Fruit fly (Drosophila melanogaster): ENCODE data around the gene CG32643.

Gene CG32643

dm6 chrX:13023777-13024176 lies 39.5 kb downstream of the CG32643 start (continued):
- TF ChIP-seq trem (tag; optimal IDR thresholded peaks at IDR 0.05) (no peak), ase (GFP tag; IDR thresholded peaks at IDR 0.05) (no peak), NFAT (GFP tag; IDR thresholded peaks at IDR 0.05) (no peak), tio (GFP tag; optimal IDR thresholded peaks at IDR 0.05) (peak; percentile 2), CG6654 (GFP tag; optimal IDR thresholded peaks at IDR 0.05) (no peak), GATAe (GFP tag; conservative IDR thresholded peaks at IDR 0.05) (no peak), repo (GFP tag; optimal IDR thresholded peaks at IDR 0.05) (no peak), Dp (GFP tag; optimal IDR thresholded peaks at IDR 0.05) (no peak), CG17328 (GFP tag; IDR thresholded peaks at IDR 0.05) (no peak), caup (GFP tag; optimal IDR thresholded peaks at IDR 0.05; ENCODE audit: severe bottlenecking) (peak; percentile 20), ci (GFP tag; IDR thresholded peaks at IDR 0.05) (0 out of 3 replicates have a peak, but pooled peaks have one; percentile 30), exex (tag; optimal IDR thresholded peaks at IDR 0.05) (no peak), CG12071 (GFP tag; optimal IDR thresholded peaks at IDR 0.05) (peak; percentile 20), sna (GFP tag; IDR thresholded peaks at IDR 0.05; ENCODE audit: partially characterized antibody) (no peak), nom (GFP tag; optimal IDR thresholded peaks at IDR 0.05) (no peak), CG3163 (GFP tag; optimal IDR thresholded peaks at IDR 0.05) (no peak), CG14441 (GFP tag; IDR thresholded peaks at IDR 0.05) (0 out of 2 replicates have a peak, but pooled peaks have one; percentile 10), run (tag; optimal IDR thresholded peaks at IDR 0.05) (no peak), Abd-B (GFP tag; optimal IDR thresholded peaks at IDR 0.05) (peak; percentile 2), CG7745 (tag; optimal IDR thresholded peaks at IDR 0.05) (no peak), br (optimal IDR thresholded peaks at IDR 0.05) (no peak), Doc2 (GFP tag; IDR thresholded peaks at IDR 0.05) (no peak), CG4424 (GFP tag; optimal IDR thresholded peaks at IDR 0.05) (peak; percentile 10), CG2712 (tag; optimal IDR thresholded peaks at IDR 0.05) (no peak), fd96Cb (tag; optimal IDR thresholded peaks at IDR 0.05) (no peak), al (GFP tag; IDR thresholded peaks at IDR 0.05) (no peak), NC2α (GFP tag; optimal IDR thresholded peaks at IDR 0.05) (no peak), CG7963 (GFP tag; IDR thresholded peaks at IDR 0.05; ENCODE audit: partially characterized antibody) (no peak), Sox102F (GFP tag; optimal IDR thresholded peaks at IDR 0.05) (peak; percentile 35), CG1602 (GFP tag; optimal IDR thresholded peaks at IDR 0.05) (no peak), CG7987 (GFP tag; optimal IDR thresholded peaks at IDR 0.05) (no peak), lola (GFP tag; optimal IDR thresholded peaks at IDR 0.05) (no peak), CG17802 (tag; optimal IDR thresholded peaks at IDR 0.05) (no peak), CG4360 (GFP tag; IDR thresholded peaks at IDR 0.05) (no peak), Dip2 (GFP tag; IDR thresholded peaks at IDR 0.05) (no peak), h (optimal IDR thresholded peaks at IDR 0.05) (no peak), Gsc (GFP tag; IDR thresholded peaks at IDR 0.05) (no peak), CG16815 (GFP tag; optimal IDR thresholded peaks at IDR 0.05) (no peak), CG13894 (tag; optimal IDR thresholded peaks at IDR 0.05) (no peak), CG16813 (GFP tag; IDR thresholded peaks at IDR 0.05; ENCODE audit: partially characterized antibody) (no peak), da (GFP tag; optimal IDR thresholded peaks at IDR 0.05) (no peak), CG10431 (GFP tag; optimal IDR thresholded peaks at IDR 0.05) (no peak), Hr51 (GFP tag; optimal IDR thresholded peaks at IDR 0.05) (peak in 1 of 2 experiments; percentile 48), croc (GFP tag; conservative IDR thresholded peaks at IDR 0.05) (no peak), CG12744 (GFP tag; optimal IDR thresholded peaks at IDR 0.05) (no peak), fd64A (GFP tag; optimal IDR thresholded peaks at IDR 0.05) (no peak), Deaf1 (tag; optimal IDR thresholded peaks at IDR 0.05) (no peak), CG10147 (GFP tag; optimal IDR thresholded peaks at IDR 0.05) (no peak), cwo (GFP tag; optimal IDR thresholded peaks at IDR 0.05) (peak; percentile 31), peb (GFP tag; IDR thresholded peaks at IDR 0.05) (no peak), Med (GFP tag) (no peak)

All from whole organism, embryonic.